Fruit fly (Drosophila melanogaster) whole organism, pupa: ENCODE measurements around the gene CG32551.

ENCODE experiments used
- CG13204 ChIP-seq: fragments of 200-800 bp; sonication (Bioruptor generic); optimal IDR thresholded peaks from 2 replicates; lab custom pipeline; 2018; ENCODE audit warnings: missing biosample characterization, mild to moderate bottlenecking, missing genetic modification characterization, moderate library complexity
- CG34367 ChIP-seq: fragments of 200-800 bp; sonication (Bioruptor generic); optimal IDR thresholded peaks from 2 replicates; lab custom pipeline; 2018; ENCODE audit warnings: missing biosample characterization, mild to moderate bottlenecking, missing genetic modification characterization
- CG4496 ChIP-seq: fragments of 200-800 bp; sonication (Bioruptor generic); IDR thresholded peaks from 3 replicates; pipeline ENCODE4 v1.3.6; 2022; ENCODE audit warnings: missing biosample characterization, missing genetic modification characterization
- gl ChIP-seq: fragments of 200-800 bp; sonication (Bioruptor generic); optimal IDR thresholded peaks from 2 replicates; lab custom pipeline; 2018; ENCODE audit warnings: missing biosample characterization, mild to moderate bottlenecking, missing genetic modification characterization

DNA sequence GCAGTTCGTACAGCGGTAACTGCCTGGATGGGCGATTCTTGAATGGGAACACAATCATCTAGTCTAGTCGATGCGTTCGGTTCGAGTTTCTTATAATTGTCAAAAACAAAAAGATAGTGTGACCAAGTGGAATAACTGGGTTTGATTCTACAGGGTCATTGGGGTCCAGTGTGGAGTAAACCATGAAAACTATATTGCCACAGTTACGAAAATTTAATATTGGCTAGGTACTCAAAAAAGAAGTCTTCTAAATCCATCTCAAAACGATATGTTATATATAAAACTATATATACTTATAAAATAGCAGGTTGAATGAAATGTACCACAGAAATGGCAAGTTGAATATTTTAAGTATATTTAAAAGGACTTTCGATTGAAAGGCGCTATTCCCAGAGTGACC is 38.7 kb upstream of the CG32551 start, which contains the start of gene CG34328:
- TF ChIP-seq CG13204 (GFP tag; lab: Kevin White, UChicago), result no peak
- no peak for TF ChIP-seq CG4496 (GFP tag; lab: Robert Waterston, UW)
- TF ChIP-seq gl, result no peak
- no peak for TF ChIP-seq CG34367 (tag; lab: Kevin White, UChicago)
